Fruit fly (Drosophila melanogaster) whole organism, pupa: Measurements from ENCODE around the gene spz4.

Experiments
- CG10348 ChIP-seq: fragments of 200-800 bp; sonication (Bioruptor generic); IDR thresholded peaks from 2 replicates; pipeline ENCODE4 v1.3.6; 2022; ENCODE audit warnings: missing biosample characterization, missing genetic modification characterization
- CG12605 ChIP-seq: fragments of 200-800 bp; sonication (Bioruptor generic); IDR thresholded peaks from 2 replicates; pipeline ENCODE4 v1.3.6; 2022; ENCODE audit warnings: missing biosample characterization, missing genetic modification characterization
- CG13204 ChIP-seq: fragments of 200-800 bp; sonication (Bioruptor generic); optimal IDR thresholded peaks from 2 replicates; lab custom pipeline; 2018; ENCODE audit warnings: missing biosample characterization, mild to moderate bottlenecking, missing genetic modification characterization, moderate library complexity
- CG14655 ChIP-seq: fragments of 200-800 bp; sonication (Bioruptor generic); optimal IDR thresholded peaks from 3 replicates; lab custom pipeline; 2017; ENCODE audit warnings: mild to moderate bottlenecking, missing biosample characterization, missing genetic modification reagents, missing genetic modification characterization
- CG15710 ChIP-seq: fragments of 200-800 bp; sonication (Bioruptor generic); optimal IDR thresholded peaks from 2 replicates; lab custom pipeline; 2018; ENCODE audit warnings: missing biosample characterization, mild to moderate bottlenecking, missing genetic modification characterization, moderate library complexity
- CG17806 ChIP-seq: fragments of 200-800 bp; sonication (Bioruptor generic); optimal IDR thresholded peaks from 2 replicates; lab custom pipeline; 2018; ENCODE audit warnings: missing biosample characterization, mild to moderate bottlenecking, missing genetic modification characterization, moderate library complexity
- CG32121 ChIP-seq: fragments of 200-800 bp; sonication (Bioruptor generic); IDR thresholded peaks from 2 replicates; pipeline ENCODE4 v1.3.6; 2022; ENCODE audit warnings: missing biosample characterization, missing genetic modification characterization
- CG34367 ChIP-seq: fragments of 200-800 bp; sonication (Bioruptor generic); optimal IDR thresholded peaks from 2 replicates; lab custom pipeline; 2018; ENCODE audit warnings: missing biosample characterization, mild to moderate bottlenecking, missing genetic modification characterization
- CG4496 ChIP-seq: fragments of 200-800 bp; sonication (Bioruptor generic); IDR thresholded peaks from 3 replicates; pipeline ENCODE4 v1.3.6; 2022; ENCODE audit warnings: missing biosample characterization, missing genetic modification characterization
- CG8159 ChIP-seq: fragments of 200-800 bp; sonication (Bioruptor generic); optimal IDR thresholded peaks from 3 replicates; lab custom pipeline; 2018; ENCODE audit warnings: missing biosample characterization, mild to moderate bottlenecking, missing genetic modification characterization, moderate library complexity
- CG8301 ChIP-seq: fragments of 200-800 bp; sonication (Bioruptor generic); optimal IDR thresholded peaks from 2 replicates; lab custom pipeline; 2018; ENCODE audit warnings: missing biosample characterization, mild to moderate bottlenecking, missing genetic modification characterization
- CG9948 ChIP-seq: fragments of 200-800 bp; sonication (Bioruptor generic); optimal IDR thresholded peaks from 2 replicates; lab custom pipeline; 2018; ENCODE audit warnings: missing biosample characterization, mild to moderate bottlenecking, missing genetic modification characterization, moderate library complexity
- D1 ChIP-seq: fragments of 200-800 bp; sonication (Bioruptor generic); optimal IDR thresholded peaks from 2 replicates; lab custom pipeline; 2018; ENCODE audit warnings: missing biosample characterization, mild to moderate bottlenecking, missing genetic modification characterization, moderate library complexity
- EcR ChIP-seq: fragments of 200-800 bp; sonication (Bioruptor generic); optimal IDR thresholded peaks from 3 replicates; lab custom pipeline; 2019; ENCODE audit warnings: missing biosample characterization, missing genetic modification characterization, mild to moderate bottlenecking, moderate library complexity, missing genetic modification reagents
- Ets98B ChIP-seq: fragments of 200-800 bp; sonication (Bioruptor generic); IDR thresholded peaks from 2 replicates; pipeline ENCODE4 v1.3.6; 2022; ENCODE audit warnings: missing biosample characterization, missing genetic modification characterization
- Pif1A ChIP-seq: fragments of 200-800 bp; sonication (Bioruptor generic); optimal IDR thresholded peaks from 3 replicates; lab custom pipeline; 2016; ENCODE audit warnings: missing biosample characterization, missing genetic modification characterization
- Pif1B ChIP-seq: fragments of 200-800 bp; sonication (Bioruptor generic); optimal IDR thresholded peaks from 3 replicates; lab custom pipeline; 2016; ENCODE audit warnings: missing biosample characterization, missing genetic modification characterization
- Snoo ChIP-seq: fragments of 200-800 bp; sonication (Bioruptor generic); optimal IDR thresholded peaks from 3 replicates; lab custom pipeline; 2017; ENCODE audit warnings: missing biosample characterization, mild to moderate bottlenecking, missing genetic modification characterization, inconsistent platforms
- fd96Ca ChIP-seq: fragments of 200-800 bp; sonication (Bioruptor generic); IDR thresholded peaks from 3 replicates; pipeline ENCODE4 v1.3.6; 2022; ENCODE audit warnings: missing biosample characterization, missing genetic modification characterization
- gl ChIP-seq: fragments of 200-800 bp; sonication (Bioruptor generic); optimal IDR thresholded peaks from 2 replicates; lab custom pipeline; 2018; ENCODE audit warnings: missing biosample characterization, mild to moderate bottlenecking, missing genetic modification characterization
- rn ChIP-seq: fragments of 200-800 bp; sonication (Bioruptor generic); IDR thresholded peaks from 2 replicates; pipeline ENCODE4 v1.3.6; 2022; ENCODE audit warnings: missing biosample characterization, missing genetic modification characterization

Gene spz4

DNA sequence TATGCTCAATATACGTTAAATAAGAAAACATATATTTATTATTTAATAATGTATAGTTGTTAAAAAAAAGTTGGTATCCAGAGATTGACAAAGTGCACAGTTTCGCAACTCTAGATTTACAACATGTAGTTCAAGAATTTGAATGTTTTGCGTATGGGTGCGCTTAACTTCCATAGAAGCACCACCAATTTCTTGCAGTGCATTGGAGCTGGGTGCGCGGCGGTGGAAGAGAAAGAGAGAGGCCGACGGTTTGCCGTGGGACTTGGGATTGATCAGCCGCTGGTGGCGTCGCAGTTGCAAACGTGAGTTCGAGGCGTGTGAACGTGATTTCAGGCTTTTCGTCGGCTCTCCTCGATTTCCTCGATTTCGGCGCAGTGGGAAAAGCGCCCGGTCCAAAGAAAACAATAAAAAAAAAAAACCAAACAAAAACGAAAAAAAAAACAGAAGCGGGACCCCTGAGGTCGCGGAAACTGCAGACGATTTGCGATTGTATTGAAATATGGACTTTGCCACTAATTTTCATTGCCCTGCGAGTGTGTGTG, at the start of gene spz4:
Gene spz4, plus strand, starts transcription at position 289 of the 542 bp plus-strand sequence.
- TF ChIP-seq Ets98B (GFP tag; lab: Robert Waterston, UW): peak; percentile 70
- no peak for TF ChIP-seq Pif1B (GFP tag; lab: Kevin White, UChicago)
- TF ChIP-seq CG4496 (GFP tag; lab: Robert Waterston, UW): no peak; the same call in none of the 3 replicates
- peak; percentile 49; the same call in 1 of the 2 replicates for TF ChIP-seq CG12605 (GFP tag; lab: Robert Waterston, UW)
- TF ChIP-seq Pif1A (GFP tag; lab: Kevin White, UChicago): peak; percentile 5
- peak; percentile 27 for TF ChIP-seq CG13204 (GFP tag; lab: Kevin White, UChicago)
- peak; percentile 33; the same call in 1 of the 2 replicates for TF ChIP-seq rn
- peak; percentile 16 for TF ChIP-seq CG9948 (tag; lab: Kevin White, UChicago)
- peak; percentile 63 for TF ChIP-seq CG32121 (GFP tag; lab: Robert Waterston, UW)
- TF ChIP-seq fd96Ca (GFP tag; lab: Robert Waterston, UW): peak; percentile 53; the same call in 2 of the 3 replicates
- TF ChIP-seq Snoo (tag; lab: Kevin White, UChicago): no peak
- TF ChIP-seq, all 21 proteins: peak for 8

DNA sequence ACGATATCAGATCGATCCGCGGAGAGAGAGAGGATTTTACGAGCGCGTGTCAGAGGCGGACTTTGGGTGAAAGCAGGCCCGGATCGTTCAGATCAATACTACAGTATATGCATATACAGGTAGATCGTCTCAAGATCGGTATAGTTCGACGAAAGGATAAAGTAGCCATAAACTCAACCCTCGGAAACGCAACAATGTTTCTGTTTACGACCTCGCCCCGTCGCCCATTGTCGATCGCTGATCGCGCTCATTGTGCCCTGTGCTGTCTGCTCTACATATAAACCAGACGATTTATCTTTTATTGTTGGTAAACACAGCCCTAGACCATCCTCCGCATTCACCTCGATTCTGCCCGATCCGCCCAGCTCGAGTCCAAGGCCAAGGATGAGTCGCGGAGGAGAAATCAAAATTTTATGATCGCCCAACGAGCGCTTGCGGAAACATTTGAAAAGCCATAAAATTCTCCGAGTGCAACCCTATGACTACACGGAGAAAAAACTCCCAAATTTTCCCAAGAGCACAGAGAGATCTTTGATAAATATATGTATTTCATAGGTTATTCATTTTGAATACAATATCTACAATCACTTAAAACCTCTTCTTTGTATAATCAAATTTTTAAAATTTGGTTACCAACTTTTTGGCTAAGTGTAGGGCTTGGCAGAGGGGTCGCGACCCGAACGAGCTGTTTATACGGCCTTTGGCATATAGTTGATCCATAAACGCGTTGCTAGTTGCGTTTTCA, 48.7 kb upstream of the spz4 start:
- TF ChIP-seq CG4496 (GFP tag; lab: Robert Waterston, UW) (no peak), CG15710 (tag; lab: Kevin White, UChicago) (no peak), CG9948 (tag; lab: Kevin White, UChicago) (no peak), Ets98B (GFP tag; lab: Robert Waterston, UW) (no peak), CG8301 (tag; lab: Kevin White, UChicago) (no peak), rn (no peak), fd96Ca (GFP tag; lab: Robert Waterston, UW) (no peak), gl (no peak), CG12605 (GFP tag; lab: Robert Waterston, UW) (no peak)

DNA sequence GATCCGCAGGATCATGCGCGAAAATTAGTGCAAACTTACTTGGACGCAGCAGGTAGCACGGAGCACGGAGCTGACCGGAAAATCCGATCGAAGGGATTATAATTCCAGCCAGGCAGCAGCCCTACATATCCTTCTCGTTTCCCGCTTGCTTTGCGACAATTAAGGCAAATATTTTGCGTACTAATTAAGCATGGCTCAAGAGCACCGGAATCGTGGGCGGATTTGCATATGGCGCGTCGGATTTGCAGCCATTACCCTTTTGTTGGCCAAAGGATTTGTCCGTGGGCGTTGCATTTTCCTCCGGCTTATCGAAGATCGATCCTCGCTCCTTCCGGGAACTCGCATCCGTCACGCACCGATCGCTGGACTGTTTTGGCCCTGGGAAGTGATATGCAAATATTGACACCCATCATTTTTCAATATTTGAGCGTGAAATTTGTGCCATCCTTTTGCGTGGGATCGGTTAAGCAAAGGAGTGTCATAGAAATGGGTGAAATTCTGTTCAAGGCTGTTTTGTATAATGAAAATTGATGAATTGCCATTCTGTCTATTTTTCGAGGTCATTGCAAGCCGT, 45.9 kb upstream of the spz4 start:
- no peak for TF ChIP-seq CG10348
- no peak for TF ChIP-seq CG8301 (tag; lab: Kevin White, UChicago)
- no peak for TF ChIP-seq CG15710 (tag; lab: Kevin White, UChicago)
- no peak for TF ChIP-seq CG9948 (tag; lab: Kevin White, UChicago)
- no peak for TF ChIP-seq CG17806 (tag; lab: Kevin White, UChicago)

DNA sequence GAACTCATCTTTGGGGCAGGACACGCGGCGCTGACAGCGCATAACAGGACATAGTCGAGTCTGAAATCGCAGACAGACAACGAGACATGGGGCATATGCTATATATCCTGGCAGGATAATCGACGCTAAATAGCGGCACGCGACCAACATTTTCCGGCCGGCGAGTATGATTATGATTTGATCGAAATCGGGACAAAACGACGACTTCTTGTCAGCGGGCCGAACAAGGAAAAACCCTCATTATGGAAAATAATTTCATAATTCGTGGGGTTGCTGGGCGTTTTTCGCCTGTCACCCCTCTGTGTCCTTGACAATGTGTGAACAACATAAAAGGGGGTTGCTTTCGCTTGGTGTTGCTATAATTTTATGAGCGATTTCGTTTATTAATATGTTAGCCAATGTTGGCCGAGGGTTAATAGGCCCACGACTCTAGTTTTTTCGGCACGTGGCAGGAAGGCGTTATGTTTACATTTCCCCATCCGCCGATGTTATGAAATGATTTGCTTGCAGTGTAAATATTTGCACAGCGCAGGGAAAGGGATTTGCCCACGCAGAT, 44.8 kb upstream of the spz4 start:
- TF ChIP-seq CG4496 (GFP tag; lab: Robert Waterston, UW) (no peak), CG10348 (no peak), Pif1A (GFP tag; lab: Kevin White, UChicago) (no peak), CG8159 (no peak), CG8301 (tag; lab: Kevin White, UChicago) (no peak), Pif1B (GFP tag; lab: Kevin White, UChicago) (no peak), Snoo (tag; lab: Kevin White, UChicago) (no peak)

- TF ChIP-seq D1 (tag; lab: Kevin White, UChicago) (no peak), CG12605 (GFP tag; lab: Robert Waterston, UW) (no peak), CG14655 (no peak), CG13204 (GFP tag; lab: Kevin White, UChicago) (no peak), Ets98B (GFP tag; lab: Robert Waterston, UW) (no peak), fd96Ca (GFP tag; lab: Robert Waterston, UW) (no peak), rn (no peak), Pif1B (GFP tag; lab: Kevin White, UChicago) (no peak), CG15710 (tag; lab: Kevin White, UChicago) (no peak), Pif1A (GFP tag; lab: Kevin White, UChicago) (no peak), CG17806 (tag; lab: Kevin White, UChicago) (no peak), CG8301 (tag; lab: Kevin White, UChicago) (no peak), gl (no peak), EcR (no peak), CG10348 (no peak), CG8159 (no peak), CG34367 (no peak), CG4496 (GFP tag; lab: Robert Waterston, UW) (no peak), CG9948 (tag; lab: Kevin White, UChicago) (no peak), CG32121 (GFP tag; lab: Robert Waterston, UW) (no peak)
These were observed 33.4 kb upstream of the spz4 start for dm6 chr2L:11468082-11468481.

- no peak for TF ChIP-seq CG12605 (GFP tag; lab: Robert Waterston, UW)
- no peak for TF ChIP-seq Pif1B (GFP tag; lab: Kevin White, UChicago)
- TF ChIP-seq CG14655: peak; percentile 38
- TF ChIP-seq EcR: no peak
These were observed 31.5 kb upstream of the spz4 start for dm6 chr2L:11469973-11470372.
